Fruit fly (Drosophila melanogaster) whole organism, embryonic: ENCODE results near the gene nmo.
A peak's percentile ranks its signal among the peaks of the same experiment; 100 is the strongest.

Experiments
- Abd-B ChIP-seq: fragments of 200-800 bp; sonication (Bioruptor generic); optimal IDR thresholded peaks from 2 replicates; lab custom pipeline; 2018; ENCODE audit warnings: missing biosample characterization, mild to moderate bottlenecking, missing genetic modification characterization, moderate library complexity
- Adf1 ChIP-seq: fragments of 200-800 bp; sonication (Bioruptor generic); IDR thresholded peaks from 2 replicates; pipeline ENCODE4 v1.3.6; 2022; ENCODE audit warnings: missing biosample characterization, missing genetic modification characterization
- Asciz ChIP-seq: fragments of 200-800 bp; sonication (Bioruptor generic); optimal IDR thresholded peaks from 2 replicates; lab custom pipeline; 2017; ENCODE audit warnings: missing biosample characterization, mild to moderate bottlenecking, missing genetic modification characterization, missing genetic modification reagents
- B-H2 ChIP-seq: fragments of 200-800 bp; sonication (Bioruptor generic); optimal IDR thresholded peaks from 2 replicates; lab custom pipeline; 2018; ENCODE audit warnings: missing biosample characterization, mild to moderate bottlenecking, missing genetic modification characterization
- Blimp-1 ChIP-seq: fragments of 200-800 bp; sonication (Bioruptor generic); optimal IDR thresholded peaks from 3 replicates; lab custom pipeline; 2018; ENCODE audit warnings: missing biosample characterization, missing genetic modification characterization, mild to moderate bottlenecking, moderate library complexity, missing genetic modification reagents
- CG10209 ChIP-seq: fragments of 200-800 bp; sonication (Bioruptor generic); optimal IDR thresholded peaks from 3 replicates; lab custom pipeline; 2017; ENCODE audit warnings: missing biosample characterization, mild to moderate bottlenecking, missing genetic modification characterization, missing genetic modification reagents
- CG10543 ChIP-seq: fragments of 200-800 bp; sonication (Bioruptor generic); optimal IDR thresholded peaks from 3 replicates; lab custom pipeline; 2017; ENCODE audit warnings: missing biosample characterization, mild to moderate bottlenecking, missing genetic modification characterization, moderate library complexity
- CG11695 ChIP-seq: fragments of 200-800 bp; sonication (Bioruptor generic); IDR thresholded peaks from 3 replicates; pipeline ENCODE4 v1.3.6; 2022; ENCODE audit warnings: missing biosample characterization, missing genetic modification characterization
- CG12744 ChIP-seq: fragments of 200-800 bp; sonication (Bioruptor generic); optimal IDR thresholded peaks from 2 replicates; lab custom pipeline; 2016; ENCODE audit warnings: missing biosample characterization, missing genetic modification characterization
- CG13287 ChIP-seq: fragments of 200-800 bp; sonication (Bioruptor generic); IDR thresholded peaks from 2 replicates; pipeline ENCODE4 v1.3.6; 2022; ENCODE audit warnings: missing biosample characterization, missing genetic modification characterization; ENCODE audit not compliant: partially characterized antibody
- CG13424 ChIP-seq: fragments of 200-800 bp; sonication (Bioruptor generic); optimal IDR thresholded peaks from 2 replicates; lab custom pipeline; 2019; ENCODE audit warnings: missing biosample characterization, mild to moderate bottlenecking, missing genetic modification characterization, moderate library complexity
- CG13894 ChIP-seq: fragments of 200-800 bp; sonication (Bioruptor generic); optimal IDR thresholded peaks from 3 replicates; lab custom pipeline; 2018; ENCODE audit warnings: missing biosample characterization, mild to moderate bottlenecking, missing genetic modification characterization, moderate library complexity
- CG14667 ChIP-seq: fragments of 200-800 bp; sonication (Bioruptor generic); IDR thresholded peaks from 2 replicates; pipeline ENCODE4 v1.3.6; 2022; ENCODE audit warnings: missing biosample characterization, missing genetic modification characterization
- CG14860 ChIP-seq: fragments of 200-800 bp; sonication (Bioruptor generic); IDR thresholded peaks from 3 replicates; pipeline ENCODE4 v1.3.6; 2022; ENCODE audit warnings: missing biosample characterization, missing genetic modification characterization; ENCODE audit not compliant: partially characterized antibody
- CG15011 ChIP-seq: fragments of 200-800 bp; sonication (Bioruptor generic); optimal IDR thresholded peaks from 3 replicates; lab custom pipeline; 2018; ENCODE audit warnings: missing biosample characterization, mild to moderate bottlenecking, missing genetic modification characterization
- CG15479 ChIP-seq: fragments of 200-800 bp; sonication (Bioruptor generic); optimal IDR thresholded peaks from 3 replicates; lab custom pipeline; 2019; ENCODE audit warnings: missing biosample characterization, mild to moderate bottlenecking, missing genetic modification characterization, moderate library complexity
- CG1603 ChIP-seq: fragments of 200-800 bp; sonication (Bioruptor generic); optimal IDR thresholded peaks from 2 replicates; lab custom pipeline; 2019; ENCODE audit warnings: missing biosample characterization, mild to moderate bottlenecking, missing genetic modification characterization, moderate library complexity
- CG17186 ChIP-seq: fragments of 200-800 bp; sonication (Bioruptor generic); optimal IDR thresholded peaks from 3 replicates; lab custom pipeline; 2017; ENCODE audit warnings: missing biosample characterization, missing genetic modification reagents, missing genetic modification characterization
- CG2202 ChIP-seq: fragments of 200-800 bp; sonication (Bioruptor generic); optimal IDR thresholded peaks from 2 replicates; lab custom pipeline; 2018; ENCODE audit warnings: missing biosample characterization, mild to moderate bottlenecking, missing genetic modification characterization
- CG30431 ChIP-seq: fragments of 200-800 bp; sonication (Bioruptor generic); optimal IDR thresholded peaks from 2 replicates; lab custom pipeline; 2017; ENCODE audit warnings: missing biosample characterization, missing genetic modification characterization
- CG32532 ChIP-seq: fragments of 200-800 bp; sonication (Bioruptor generic); IDR thresholded peaks from 2 replicates; pipeline ENCODE4 v1.3.6; 2022; ENCODE audit warnings: missing biosample characterization, missing genetic modification characterization
- CG34376 ChIP-seq: fragments of 200-800 bp; sonication (Bioruptor generic); optimal IDR thresholded peaks from 2 replicates; lab custom pipeline; 2018; ENCODE audit warnings: missing biosample characterization, mild to moderate bottlenecking, missing genetic modification characterization
- CG4424 ChIP-seq: fragments of 200-800 bp; sonication (Bioruptor generic); optimal IDR thresholded peaks from 3 replicates; lab custom pipeline; 2016; ENCODE audit warnings: missing biosample characterization, missing genetic modification characterization
- CG6654 ChIP-seq: fragments of 200-800 bp; sonication (Bioruptor generic); optimal IDR thresholded peaks from 2 replicates; lab custom pipeline; 2017; ENCODE audit warnings: missing biosample characterization, mild to moderate bottlenecking, missing genetic modification characterization
- CG6683 ChIP-seq: fragments of 200-800 bp; sonication (Bioruptor generic); optimal IDR thresholded peaks from 2 replicates; lab custom pipeline; 2017; ENCODE audit warnings: missing biosample characterization, mild to moderate bottlenecking, missing genetic modification characterization, missing genetic modification reagents
- CG6765 ChIP-seq: fragments of 200-800 bp; sonication (Bioruptor generic); optimal IDR thresholded peaks from 3 replicates; lab custom pipeline; 2017; ENCODE audit warnings: missing biosample characterization, mild to moderate bottlenecking, missing genetic modification characterization
- CG7745 ChIP-seq: fragments of 200-800 bp; sonication (Bioruptor generic); optimal IDR thresholded peaks from 2 replicates; lab custom pipeline; 2018; ENCODE audit warnings: missing biosample characterization, mild to moderate bottlenecking, missing genetic modification characterization, moderate library complexity
- CG7839 ChIP-seq: fragments of 200-800 bp; sonication (Bioruptor generic); optimal IDR thresholded peaks from 3 replicates; lab custom pipeline; 2018; ENCODE audit warnings: missing biosample characterization, mild to moderate bottlenecking, missing genetic modification characterization, moderate library complexity
- CG8388 ChIP-seq: fragments of 200-800 bp; sonication (Bioruptor generic); optimal IDR thresholded peaks from 2 replicates; lab custom pipeline; 2019; ENCODE audit warnings: missing biosample characterization, mild to moderate bottlenecking, missing genetic modification characterization, moderate library complexity
- CoRest ChIP-seq: fragments of 200-800 bp; sonication (Bioruptor generic); optimal IDR thresholded peaks from 3 replicates; lab custom pipeline; 2018; ENCODE audit warnings: missing biosample characterization, mild to moderate bottlenecking, missing genetic modification characterization, moderate library complexity
- CrebB ChIP-seq: fragments of 200-800 bp; sonication (Bioruptor generic); optimal IDR thresholded peaks from 3 replicates; lab custom pipeline; 2018; ENCODE audit warnings: missing biosample characterization, mild to moderate bottlenecking, missing genetic modification characterization
- Deaf1 ChIP-seq: fragments of 200-800 bp; optimal IDR thresholded peaks from 3 replicates; lab custom pipeline; 2019; ENCODE audit warnings: missing biosample characterization, mild to moderate bottlenecking, missing genetic modification characterization, moderate library complexity
- Dip2 ChIP-seq: fragments of 200-800 bp; sonication (Bioruptor generic); IDR thresholded peaks from 2 replicates; pipeline ENCODE4 v1.3.6; 2022; ENCODE audit warnings: missing biosample characterization, missing genetic modification characterization
- E2f2 ChIP-seq: fragments of 200-800 bp; sonication (Bioruptor generic); IDR thresholded peaks from 2 replicates; pipeline ENCODE4 v1.3.6; 2022; ENCODE audit warnings: missing biosample characterization, missing genetic modification characterization
- Fer3 ChIP-seq: fragments of 200-800 bp; sonication (Bioruptor generic); optimal IDR thresholded peaks from 2 replicates; lab custom pipeline; 2018; ENCODE audit warnings: missing biosample characterization, mild to moderate bottlenecking, missing genetic modification characterization, moderate library complexity
- HHEX ChIP-seq: fragments of 200-800 bp; sonication (Bioruptor generic); optimal IDR thresholded peaks from 3 replicates; lab custom pipeline; 2017; ENCODE audit warnings: missing biosample characterization, mild to moderate bottlenecking, missing genetic modification characterization, missing genetic modification reagents
- Max ChIP-seq: fragments of 200-800 bp; sonication (Bioruptor generic); optimal IDR thresholded peaks from 2 replicates; lab custom pipeline; 2016; ENCODE audit warnings: missing biosample characterization, mild to moderate bottlenecking, missing genetic modification characterization
- Oli ChIP-seq: fragments of 200-800 bp; sonication (Bioruptor generic); optimal IDR thresholded peaks from 2 replicates; lab custom pipeline; 2018; ENCODE audit warnings: missing biosample characterization, mild to moderate bottlenecking, missing genetic modification characterization, moderate library complexity
- dmrt99B ChIP-seq: fragments of 200-800 bp; sonication (Bioruptor generic); optimal IDR thresholded peaks from 2 replicates; lab custom pipeline; 2018; ENCODE audit warnings: missing biosample characterization, mild to moderate bottlenecking, missing genetic modification characterization, moderate library complexity
- gro ChIP-seq: fragments of 200-800 bp; sonication (Bioruptor generic); optimal IDR thresholded peaks from 2 replicates; lab custom pipeline; 2016; ENCODE audit warnings: missing biosample characterization, missing genetic modification characterization
- pan ChIP-seq, 4 experiments: fragments of >200 bp in 3 of 4; fragments of 200-800 bp in 1 of 4; sonication (Bioruptor generic) in 1 of 4; optimal IDR thresholded peaks in 3 of 4; IDR thresholded peaks in 1 of 4; 2 replicates each; pipeline versions ENCODE4 v1.3.6 to Lab custom; 2017 to 2022; ENCODE audit warnings: missing biosample characterization in 2 of 4, missing genetic modification characterization in 2 of 4, mixed read lengths in 1 of 4
- pho ChIP-seq: fragments of 200-800 bp; sonication (Bioruptor generic); optimal IDR thresholded peaks from 2 replicates; lab custom pipeline; 2016; ENCODE audit warnings: missing biosample characterization, missing genetic modification characterization
- scrt ChIP-seq: fragments of 200-800 bp; sonication (Bioruptor generic); optimal IDR thresholded peaks from 2 replicates; lab custom pipeline; 2018; ENCODE audit warnings: missing biosample characterization, mild to moderate bottlenecking, missing genetic modification characterization, moderate library complexity
- seq ChIP-seq: fragments of 200-800 bp; sonication (Bioruptor generic); IDR thresholded peaks from 2 replicates; pipeline ENCODE4 v1.3.6; 2022; ENCODE audit warnings: missing biosample characterization, missing genetic modification characterization
- shn ChIP-seq: fragments of 200-800 bp; sonication (Bioruptor generic); optimal IDR thresholded peaks from 3 replicates; lab custom pipeline; 2016; ENCODE audit warnings: missing biosample characterization, missing genetic modification characterization
- slou ChIP-seq: fragments of 200-800 bp; sonication (Bioruptor generic); optimal IDR thresholded peaks from 3 replicates; lab custom pipeline; 2016; ENCODE audit warnings: missing biosample characterization, missing genetic modification characterization
- tgo ChIP-seq: fragments of 200-800 bp; sonication (Bioruptor generic); IDR thresholded peaks from 3 replicates; pipeline ENCODE4 v1.3.6; 2022; ENCODE audit warnings: missing biosample characterization, missing genetic modification characterization
- unpg ChIP-seq: fragments of 200-800 bp; sonication (Bioruptor generic); optimal IDR thresholded peaks from 3 replicates; lab custom pipeline; 2018; ENCODE audit warnings: missing biosample characterization, mild to moderate bottlenecking, missing genetic modification characterization, moderate library complexity
- vnd ChIP-seq: fragments of 200-800 bp; sonication (Bioruptor generic); IDR thresholded peaks from 3 replicates; pipeline ENCODE4 v1.3.6; 2022; ENCODE audit warnings: missing biosample characterization, missing genetic modification characterization; ENCODE audit not compliant: partially characterized antibody

nmo gene

dm6 chr3L:8093553-8093952 lies 114.7 kb downstream of the nmo start (continued):
- TF ChIP-seq Asciz (GFP tag; lab: Kevin White, UChicago) (peak; percentile 39), CrebB (tag; lab: Kevin White, UChicago) (peak; percentile 0), HHEX (GFP tag; lab: Kevin White, UChicago) (peak; percentile 45), CG14860 (no peak), CG15011 (no peak), CG14667 (GFP tag; lab: Robert Waterston, UW) (no peak), CG7839 (tag; lab: Kevin White, UChicago) (no peak), Max (no peak), vnd (GFP tag; lab: Robert Waterston, UW) (no peak), CG34376 (GFP tag; lab: Kevin White, UChicago) (peak; percentile 95), CG6683 (GFP tag; lab: Kevin White, UChicago) (no peak), CG30431 (GFP tag; lab: Kevin White, UChicago) (no peak), Abd-B (no peak), CG1603 (tag; lab: Kevin White, UChicago) (peak; percentile 17), B-H2 (GFP tag; lab: Kevin White, UChicago) (peak; percentile 18), CG2202 (no peak), Dip2 (GFP tag; lab: Robert Waterston, UW) (no peak), CG13287 (GFP tag; lab: Robert Waterston, UW) (no peak), scrt (GFP tag; lab: Kevin White, UChicago) (peak; percentile 0), E2f2 (GFP tag; lab: Robert Waterston, UW) (no peak), dmrt99B (no peak), Fer3 (tag; lab: Kevin White, UChicago) (peak; percentile 36), CG4424 (GFP tag; lab: Kevin White, UChicago) (no peak), slou (GFP tag; lab: Kevin White, UChicago) (no peak), Blimp-1 (no peak), tgo (GFP tag; lab: Robert Waterston, UW) (no peak), gro (GFP tag; lab: Kevin White, UChicago) (peak; percentile 68), pho (GFP tag; lab: Kevin White, UChicago) (no peak), CG12744 (GFP tag; lab: Kevin White, UChicago) (no peak), CG15479 (GFP tag; lab: Kevin White, UChicago) (no peak)

- TF ChIP-seq CG6654 (GFP tag; lab: Kevin White, UChicago) (no peak), CG17186 (GFP tag; lab: Kevin White, UChicago) (no peak), Adf1 (GFP tag; lab: Robert Waterston, UW) (no peak; the same call in 1 of the 2 replicates), Oli (tag; lab: Kevin White, UChicago) (peak; percentile 3), CG8388 (GFP tag; lab: Kevin White, UChicago) (no peak), CG13894 (tag; lab: Kevin White, UChicago) (peak; percentile 73), Deaf1 (tag; lab: Kevin White, UChicago) (peak; percentile 24), Fer3 (tag; lab: Kevin White, UChicago) (peak; percentile 40), CG13424 (peak; percentile 7), CG10543 (GFP tag; lab: Kevin White, UChicago) (peak; percentile 68), seq (no peak), shn (GFP tag; lab: Kevin White, UChicago) (peak; percentile 15), CG32532 (GFP tag; lab: Robert Waterston, UW) (peak; percentile 64), CG6765 (GFP tag; lab: Kevin White, UChicago) (peak; percentile 2), CG7745 (tag; lab: Kevin White, UChicago) (no peak), unpg (GFP tag; lab: Kevin White, UChicago) (peak; percentile 35), pan (optimal IDR thresholded peaks at IDR 0.05; lab: Kevin White, UChicago) (no peak), pan (GFP tag; optimal IDR thresholded peaks at IDR 0.05 in 1 of 2, IDR thresholded peaks at IDR 0.05 in 1 of 2) (peak in 1 of 2 experiments; percentile 46), CoRest (tag; lab: Kevin White, UChicago) (peak; percentile 41), CG10209 (GFP tag; lab: Kevin White, UChicago) (peak; percentile 36), CG11695 (peak; percentile 20; the same call in 1 of the 3 replicates)
Measured at dm6 chr3L:8094652-8095129, 115.8 kb downstream of the nmo start.
